Fruit fly (Drosophila melanogaster) whole organism, prepupa: ENCODE measurements around the gene Hsp26.

Experiments
- Blimp-1 ChIP-seq: fragments of 200-800 bp; sonication (Bioruptor generic); optimal IDR thresholded peaks from 3 replicates; lab custom pipeline; 2017; ENCODE audit warnings: missing biosample characterization, missing genetic modification characterization, mild to moderate bottlenecking, moderate library complexity, missing genetic modification reagents
- CG10631 ChIP-seq: fragments of 200-800 bp; sonication (Bioruptor generic); optimal IDR thresholded peaks from 2 replicates; lab custom pipeline; 2016; ENCODE audit warnings: missing biosample characterization, missing genetic modification characterization
- CG10669 ChIP-seq: fragments of 200-800 bp; sonication (Bioruptor generic); optimal IDR thresholded peaks from 3 replicates; lab custom pipeline; 2018; ENCODE audit warnings: missing biosample characterization, mild to moderate bottlenecking, missing genetic modification characterization, moderate library complexity
- CG11762 ChIP-seq: fragments of 200-800 bp; sonication (Bioruptor generic); optimal IDR thresholded peaks from 3 replicates; lab custom pipeline; 2016; ENCODE audit warnings: missing biosample characterization, missing genetic modification characterization; ENCODE audit not compliant: insufficient read depth
- CG11902 ChIP-seq: fragments of 200-800 bp; sonication (Bioruptor generic); optimal IDR thresholded peaks from 3 replicates; lab custom pipeline; 2016; ENCODE audit warnings: missing biosample characterization, missing genetic modification characterization
- CG1621 ChIP-seq: fragments of 200-800 bp; sonication (Bioruptor generic); optimal IDR thresholded peaks from 3 replicates; lab custom pipeline; 2018; ENCODE audit warnings: missing biosample characterization, mild to moderate bottlenecking, missing genetic modification characterization
- CG3032 ChIP-seq: fragments of 200-800 bp; optimal IDR thresholded peaks from 2 replicates; lab custom pipeline; 2019; ENCODE audit warnings: missing biosample characterization, mild to moderate bottlenecking, missing genetic modification characterization, moderate library complexity
- CG31627 ChIP-seq: fragments of 200-800 bp; sonication (Bioruptor generic); optimal IDR thresholded peaks from 3 replicates; lab custom pipeline; 2016; ENCODE audit warnings: missing biosample characterization, missing genetic modification characterization
- CG32006 ChIP-seq: fragments of 200-800 bp; sonication (Bioruptor generic); optimal IDR thresholded peaks from 3 replicates; lab custom pipeline; 2017; ENCODE audit warnings: missing biosample characterization, mild to moderate bottlenecking, missing genetic modification characterization
- CG34406 ChIP-seq: fragments of 200-800 bp; sonication (Bioruptor generic); optimal IDR thresholded peaks from 3 replicates; lab custom pipeline; 2016; ENCODE audit warnings: missing biosample characterization, missing genetic modification characterization
- CG3919 ChIP-seq: fragments of 200-800 bp; sonication (Bioruptor generic); optimal IDR thresholded peaks from 3 replicates; lab custom pipeline; 2016; ENCODE audit warnings: missing biosample characterization, missing genetic modification characterization
- CG4318 ChIP-seq: fragments of 200-800 bp; sonication (Bioruptor generic); optimal IDR thresholded peaks from 3 replicates; lab custom pipeline; 2017; ENCODE audit warnings: missing biosample characterization, mild to moderate bottlenecking, missing genetic modification characterization
- CG6163 ChIP-seq: fragments of 200-800 bp; sonication (Bioruptor generic); IDR thresholded peaks from 3 replicates; pipeline ENCODE4 v1.3.6; 2022; ENCODE audit warnings: missing biosample characterization, missing genetic modification characterization
- CG6276 ChIP-seq: fragments of 200-800 bp; sonication (Bioruptor generic); optimal IDR thresholded peaks from 2 replicates; lab custom pipeline; 2017; ENCODE audit warnings: missing biosample characterization, mild to moderate bottlenecking, missing genetic modification characterization
- CG6792 ChIP-seq: fragments of 200-800 bp; sonication (Bioruptor generic); optimal IDR thresholded peaks from 3 replicates; lab custom pipeline; 2016; ENCODE audit warnings: missing biosample characterization, missing genetic modification characterization
- CG6808 ChIP-seq: fragments of 200-800 bp; sonication (Bioruptor generic); optimal IDR thresholded peaks from 3 replicates; lab custom pipeline; 2017; ENCODE audit warnings: missing biosample characterization, missing genetic modification characterization, mild to moderate bottlenecking, moderate library complexity, missing genetic modification reagents
- CG6854 ChIP-seq: fragments of 200-800 bp; sonication (Bioruptor generic); optimal IDR thresholded peaks from 2 replicates; lab custom pipeline; 2017; ENCODE audit warnings: missing biosample characterization, mild to moderate bottlenecking, missing genetic modification characterization
- CG7368 ChIP-seq: fragments of 200-800 bp; sonication (Bioruptor generic); optimal IDR thresholded peaks from 3 replicates; lab custom pipeline; 2016; ENCODE audit warnings: missing biosample characterization, missing genetic modification characterization
- CG8319 ChIP-seq: fragments of 200-800 bp; sonication (Bioruptor generic); optimal IDR thresholded peaks from 3 replicates; lab custom pipeline; 2016; ENCODE audit warnings: missing biosample characterization, missing genetic modification characterization
- CG8632 ChIP-seq: fragments of 200-800 bp; sonication (Bioruptor generic); optimal IDR thresholded peaks from 3 replicates; lab custom pipeline; 2016; ENCODE audit warnings: missing biosample characterization, missing genetic modification characterization
- Eip78C ChIP-seq: fragments of 200-800 bp; sonication (Bioruptor generic); peaks from one replicate; lab custom pipeline; 2016; ENCODE audit warnings: missing biosample characterization, missing genetic modification characterization
- Eip93F ChIP-seq: fragments of 200-800 bp; sonication (Bioruptor generic); optimal IDR thresholded peaks from 2 replicates; lab custom pipeline; 2016; ENCODE audit warnings: missing biosample characterization, mild to moderate bottlenecking, missing genetic modification characterization
- Ets21C ChIP-seq: fragments of 200-800 bp; sonication (Bioruptor generic); optimal IDR thresholded peaks from 3 replicates; lab custom pipeline; 2016; ENCODE audit warnings: missing biosample characterization, missing genetic modification characterization
- Ets96B ChIP-seq: fragments of 200-800 bp; optimal IDR thresholded peaks from 2 replicates; lab custom pipeline; 2019; ENCODE audit warnings: missing biosample characterization, mild to moderate bottlenecking, missing genetic modification characterization, moderate library complexity
- Gug ChIP-seq: fragments of 200-800 bp; sonication (Bioruptor generic); IDR thresholded peaks from 2 replicates; pipeline ENCODE4 v1.3.6; 2022; ENCODE audit warnings: missing biosample characterization, missing genetic modification characterization
- Hr38 ChIP-seq: sonication (Bioruptor generic); optimal IDR thresholded peaks from 2 replicates; lab custom pipeline; 2016; ENCODE audit warnings: missing biosample characterization, missing genetic modification characterization
- Hr4 ChIP-seq: fragments of 200-800 bp; sonication (Bioruptor generic); optimal IDR thresholded peaks from 3 replicates; lab custom pipeline; 2016; ENCODE audit warnings: missing biosample characterization, missing genetic modification characterization
- OdsH ChIP-seq: fragments of 200-800 bp; sonication (Bioruptor generic); optimal IDR thresholded peaks from 3 replicates; lab custom pipeline; 2016; ENCODE audit warnings: missing biosample characterization, missing genetic modification characterization
- Smox ChIP-seq: fragments of 200-800 bp; sonication (Bioruptor generic); optimal IDR thresholded peaks from 3 replicates; lab custom pipeline; 2016; ENCODE audit warnings: missing biosample characterization, missing genetic modification characterization
- Sox102F ChIP-seq: fragments of 200-800 bp; sonication (Bioruptor generic); optimal IDR thresholded peaks from 2 replicates; lab custom pipeline; 2016; ENCODE audit warnings: missing biosample characterization, mild to moderate bottlenecking, missing genetic modification characterization
- Sox14 ChIP-seq: fragments of 200-800 bp; sonication (Bioruptor generic); optimal IDR thresholded peaks from 3 replicates; lab custom pipeline; 2016; ENCODE audit warnings: missing biosample characterization, missing genetic modification characterization
- achi ChIP-seq: fragments of 200-800 bp; sonication (Bioruptor generic); optimal IDR thresholded peaks from 3 replicates; lab custom pipeline; 2016; ENCODE audit warnings: missing biosample characterization, missing genetic modification characterization
- cyc ChIP-seq: fragments of 200-800 bp; sonication (Bioruptor generic); optimal IDR thresholded peaks from 3 replicates; lab custom pipeline; 2016; ENCODE audit warnings: missing biosample characterization, missing genetic modification characterization
- dsx ChIP-seq: fragments of 200-800 bp; optimal IDR thresholded peaks from 3 replicates; lab custom pipeline; 2019; ENCODE audit warnings: missing biosample characterization, mild to moderate bottlenecking, missing genetic modification characterization, moderate library complexity; ENCODE audit not compliant: poor library complexity, severe bottlenecking
- eg ChIP-seq: fragments of 200-800 bp; sonication (Bioruptor generic); IDR thresholded peaks from 3 replicates; pipeline ENCODE4 v1.3.6; 2022; ENCODE audit warnings: missing biosample characterization, missing genetic modification characterization
- esn ChIP-seq: fragments of 200-800 bp; sonication (Bioruptor generic); optimal IDR thresholded peaks from 2 replicates; lab custom pipeline; 2016; ENCODE audit warnings: missing biosample characterization, mild to moderate bottlenecking, missing genetic modification characterization, moderate library complexity
- fd59A ChIP-seq: fragments of 200-800 bp; sonication (Bioruptor generic); optimal IDR thresholded peaks from 2 replicates; lab custom pipeline; 2017; ENCODE audit warnings: missing biosample characterization, mild to moderate bottlenecking, missing genetic modification characterization, missing genetic modification reagents
- fd85E ChIP-seq: fragments of 200-800 bp; sonication (Bioruptor generic); optimal IDR thresholded peaks from 3 replicates; lab custom pipeline; 2016; ENCODE audit warnings: missing biosample characterization, missing genetic modification characterization
- fkh ChIP-seq: fragments of 200-800 bp; sonication (Bioruptor generic); optimal IDR thresholded peaks from 3 replicates; lab custom pipeline; 2017; ENCODE audit warnings: missing biosample characterization, mild to moderate bottlenecking, missing genetic modification characterization, moderate library complexity
- lz ChIP-seq: fragments of 200-800 bp; sonication (Bioruptor generic); optimal IDR thresholded peaks from 3 replicates; lab custom pipeline; 2016; ENCODE audit warnings: missing biosample characterization, missing genetic modification characterization
- net ChIP-seq: fragments of 200-800 bp; sonication (Bioruptor generic); optimal IDR thresholded peaks from 3 replicates; lab custom pipeline; 2016; ENCODE audit warnings: missing biosample characterization, missing genetic modification characterization
- pdm3 ChIP-seq: fragments of 200-800 bp; sonication (Bioruptor generic); optimal IDR thresholded peaks from 3 replicates; lab custom pipeline; 2016; ENCODE audit warnings: missing biosample characterization, missing genetic modification characterization
- ss ChIP-seq, 2 experiments: fragments of 200-800 bp; sonication (Bioruptor generic); optimal IDR thresholded peaks; 2 replicates in 1 of 2; 3 replicates in 1 of 2; lab custom pipeline; 2017 to 2018; ENCODE audit warnings: mild to moderate bottlenecking in 2 of 2, missing biosample characterization in 2 of 2, missing genetic modification characterization in 2 of 2, moderate library complexity in 1 of 2
- svp ChIP-seq: fragments of 200-800 bp; sonication (Bioruptor generic); peaks from one replicate; lab custom pipeline; 2016; ENCODE audit warnings: missing biosample characterization, missing genetic modification characterization
- topi ChIP-seq: fragments of 200-800 bp; sonication (Bioruptor generic); optimal IDR thresholded peaks from 3 replicates; lab custom pipeline; 2016; ENCODE audit warnings: missing biosample characterization, missing genetic modification characterization
- vri ChIP-seq: fragments of 200-800 bp; sonication (Bioruptor generic); optimal IDR thresholded peaks from 3 replicates; lab custom pipeline; 2016; ENCODE audit warnings: missing biosample characterization, mild to moderate bottlenecking, missing genetic modification characterization

Gene Hsp26

DNA sequence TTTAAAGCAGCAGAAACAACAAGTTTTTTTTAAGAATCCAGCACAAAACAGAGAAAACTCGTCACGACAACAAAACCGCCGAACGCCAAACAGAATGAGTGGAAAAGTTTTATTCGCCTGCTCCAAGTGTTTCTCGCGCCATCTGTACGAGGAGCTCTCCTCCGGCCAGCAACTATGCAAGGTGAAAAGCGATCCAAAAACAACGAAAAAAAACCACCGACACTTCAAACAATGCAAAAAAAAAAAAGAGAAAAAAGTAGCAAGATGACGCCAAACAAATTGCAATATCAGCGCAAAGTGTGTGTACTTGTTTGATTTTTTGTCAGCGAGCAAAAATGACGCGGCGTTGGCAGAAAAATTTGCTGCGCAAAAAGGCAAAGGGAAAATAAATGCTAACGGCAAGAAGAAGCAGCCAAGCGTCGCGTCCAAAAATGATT lies 9.8 kb downstream of the Hsp26 start (continued):
- TF ChIP-seq OdsH (GFP tag; lab: Kevin White, UChicago) (no peak), dsx (GFP tag; lab: Kevin White, UChicago) (peak; percentile 41), Sox14 (peak; percentile 30), CG31627 (GFP tag; lab: Kevin White, UChicago) (no peak), ss (GFP tag; optimal IDR thresholded peaks at IDR 0.05; lab: Kevin White, UChicago) (peak; percentile 78 to 81), esn (GFP tag; lab: Kevin White, UChicago) (no peak), CG10631 (GFP tag; lab: Kevin White, UChicago) (no peak), vri (no peak), CG6808 (GFP tag; lab: Kevin White, UChicago) (peak; percentile 77), Sox102F (GFP tag; lab: Kevin White, UChicago) (no peak), CG3032 (tag; lab: Kevin White, UChicago) (peak; percentile 8), svp (GFP tag; lab: Kevin White, UChicago) (no peak), Hr38 (GFP tag; lab: Kevin White, UChicago) (no peak), cyc (no peak), CG10669 (GFP tag; lab: Kevin White, UChicago) (peak; percentile 46), CG8632 (GFP tag; lab: Kevin White, UChicago) (no peak)
- TF ChIP-seq, all 60 proteins: peak for 20

dm6 chr3L:9366850-9367430 lies 10.3 kb downstream of the Hsp26 start, which contains the start of the genes Klp67A and CG4452:
Gene Klp67A, minus strand, starts transcription at chr3L:9367046.
Gene CG4452, plus strand, starts transcription at chr3L:9367377.
- peak; percentile 38 for TF ChIP-seq lz (GFP tag; lab: Kevin White, UChicago)
- no peak for TF ChIP-seq vri
- TF ChIP-seq Sox14 = no peak
- TF ChIP-seq eg (GFP tag; lab: Robert Waterston, UW) = 0 out of 3 replicates have a peak, but pooled peaks have one; percentile 16
- TF ChIP-seq Gug (GFP tag; lab: Robert Waterston, UW) = no peak
- no peak for TF ChIP-seq Blimp-1
- TF ChIP-seq CG4318 (GFP tag; lab: Kevin White, UChicago) = no peak
- TF ChIP-seq Hr38 (GFP tag; lab: Kevin White, UChicago) = no peak
- TF ChIP-seq net (GFP tag; lab: Kevin White, UChicago) = no peak
- no peak for TF ChIP-seq Smox (GFP tag; lab: Kevin White, UChicago)
- no peak for TF ChIP-seq CG6854 (GFP tag; lab: Kevin White, UChicago)
- TF ChIP-seq CG7368 (GFP tag; lab: Kevin White, UChicago) = no peak
- TF ChIP-seq esn (GFP tag; lab: Kevin White, UChicago) = peak; percentile 62
- TF ChIP-seq fd59A (GFP tag; lab: Kevin White, UChicago) = no peak
- TF ChIP-seq CG1621 (tag; lab: Kevin White, UChicago) = no peak
- no peak for TF ChIP-seq topi (GFP tag; lab: Kevin White, UChicago)
- TF ChIP-seq CG6792 (GFP tag; lab: Kevin White, UChicago) = no peak
- TF ChIP-seq CG11762 = no peak
- TF ChIP-seq Hr4 = no peak
- TF ChIP-seq CG6808 (GFP tag; lab: Kevin White, UChicago) = no peak
- no peak for TF ChIP-seq dsx (GFP tag; lab: Kevin White, UChicago)
- TF ChIP-seq Ets21C (GFP tag; lab: Kevin White, UChicago) = no peak
- TF ChIP-seq fkh (GFP tag; lab: Kevin White, UChicago) = peak; percentile 11
- no peak for TF ChIP-seq CG8632 (GFP tag; lab: Kevin White, UChicago)
- TF ChIP-seq CG11902 (GFP tag; lab: Kevin White, UChicago) = peak; percentile 4
- TF ChIP-seq Sox102F (GFP tag; lab: Kevin White, UChicago) = no peak
- TF ChIP-seq OdsH (GFP tag; lab: Kevin White, UChicago) = no peak
- TF ChIP-seq CG32006 = no peak
- peak; percentile 30 for TF ChIP-seq cyc
- TF ChIP-seq pdm3 (GFP tag; lab: Kevin White, UChicago) = no peak
- peak; percentile 64 for TF ChIP-seq svp (GFP tag; lab: Kevin White, UChicago)
- no peak for TF ChIP-seq Ets96B (tag; lab: Kevin White, UChicago)
- TF ChIP-seq CG6163 (GFP tag; lab: Robert Waterston, UW) = peak; percentile 69
- no peak for TF ChIP-seq CG10631 (GFP tag; lab: Kevin White, UChicago)
- peak; percentile 30 for TF ChIP-seq Eip93F (GFP tag; lab: Kevin White, UChicago)
- TF ChIP-seq CG31627 (GFP tag; lab: Kevin White, UChicago) = peak; percentile 26
- no peak for TF ChIP-seq CG10669 (GFP tag; lab: Kevin White, UChicago)
- TF ChIP-seq CG3032 (tag; lab: Kevin White, UChicago) = peak; percentile 24
- no peak for TF ChIP-seq CG6276 (GFP tag; lab: Kevin White, UChicago)
- peak; percentile 77 for TF ChIP-seq Eip78C (GFP tag; lab: Kevin White, UChicago)
- peak; percentile 2 for TF ChIP-seq achi
- no peak for TF ChIP-seq CG8319
- no peak for TF ChIP-seq CG34406 (GFP tag; lab: Kevin White, UChicago)
- TF ChIP-seq CG3919 (GFP tag; lab: Kevin White, UChicago) = no peak
- TF ChIP-seq fd85E (GFP tag; lab: Kevin White, UChicago) = no peak
